Fruit fly (Drosophila melanogaster): ENCODE data around the gene CG5026.

dm6 chr3L:8985132-8985847 lies 17.0 kb downstream of the CG5026 start:
- no peak for TF ChIP-seq CG8478 (optimal IDR thresholded peaks at IDR 0.05)
- TF ChIP-seq CTCF (optimal IDR thresholded peaks at IDR 0.05) = no peak

Data from S2 (cell line).